Worm (Caenorhabditis elegans): ENCODE results near the gene sre-46.

DNA sequence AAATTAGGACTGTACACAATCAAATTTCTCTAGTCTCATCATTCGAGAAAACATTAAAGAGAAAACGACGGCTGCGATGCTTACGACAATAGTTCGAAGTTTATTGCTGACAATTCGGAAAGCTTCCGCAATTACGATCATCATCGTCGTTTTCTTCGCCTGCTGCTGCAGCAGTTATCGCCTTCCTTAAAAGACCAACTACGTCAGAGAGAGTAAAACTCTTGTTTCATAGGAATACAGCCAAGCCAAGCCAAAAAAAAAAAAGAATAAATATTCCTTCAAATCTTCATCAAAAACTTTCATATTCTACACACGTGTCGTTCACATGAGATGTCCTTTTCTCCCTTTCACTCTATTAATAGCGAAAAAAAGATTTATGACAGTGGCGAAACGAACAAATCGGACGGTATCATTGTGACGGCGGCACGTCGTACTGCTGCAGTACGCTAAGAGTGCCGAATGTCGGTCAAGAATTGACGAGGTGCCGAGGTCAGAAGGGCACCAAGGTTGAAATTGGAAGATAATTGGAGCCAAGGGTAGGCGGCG is 41.3 kb downstream of the sre-46 start:
- TF ChIP-seq cog-1 (tag; optimal IDR thresholded peaks at IDR 0.05): no peak
- no peak for TF ChIP-seq klf-2 (GFP tag; conservative IDR thresholded peaks at IDR 0.05)
- TF ChIP-seq T22C8.4 (GFP tag; IDR thresholded peaks at IDR 0.05): no peak
- TF ChIP-seq flt-1 (GFP tag; IDR thresholded peaks at IDR 0.05): no peak
- TF ChIP-seq ztf-23 (GFP tag; IDR thresholded peaks at IDR 0.05): no peak
- no peak for TF ChIP-seq ref-1 (GFP tag; conservative IDR thresholded peaks at IDR 0.05)

All from whole organism, midembryonic.